Worm (Caenorhabditis elegans) whole organism, L3 larva: Measurements from ENCODE around the gene dop-5.

Source experiments
- R02D3.7 ChIP-seq: fragments of 150-350 bp; optimal IDR thresholded peaks from 2 replicates; lab custom pipeline; 2014; ENCODE audit warnings: missing biosample characterization, missing genetic modification characterization
- aly-2 ChIP-seq: fragments of 150-350 bp; optimal IDR thresholded peaks from 2 replicates; lab custom pipeline; 2014; ENCODE audit warnings: missing biosample characterization, missing genetic modification characterization
- ceh-28 ChIP-seq: fragments of 150-350 bp; optimal IDR thresholded peaks from 2 replicates; lab custom pipeline; 2014; ENCODE audit warnings: missing biosample characterization, missing genetic modification reagents, missing genetic modification characterization
- daf-12 ChIP-seq: fragments of 150-350 bp; optimal IDR thresholded peaks from 2 replicates; lab custom pipeline; 2014; ENCODE audit warnings: missing biosample characterization, missing genetic modification reagents, missing genetic modification characterization
- elt-1 ChIP-seq: fragments of 150-350 bp; optimal IDR thresholded peaks from 2 replicates; lab custom pipeline; 2014; ENCODE audit warnings: missing biosample characterization, missing genetic modification characterization
- elt-2 ChIP-seq: sonication (generic microtip); optimal IDR thresholded peaks from 2 replicates; lab custom pipeline; 2016; ENCODE audit warnings: missing genetic modification reagents, mild to moderate bottlenecking, missing genetic modification characterization, missing compliant biosample characterization
- elt-3 ChIP-seq, 3 experiments: fragments of 150-350 bp in 1 of 3; sonication (generic microtip) in 2 of 3; optimal IDR thresholded peaks; 2 replicates in 2 of 3; 4 replicates in 1 of 3; lab custom pipeline; 2014 to 2017; ENCODE audit warnings: missing biosample characterization in 3 of 3, missing genetic modification characterization in 3 of 3
- fkh-2 ChIP-seq: fragments of 150-350 bp; optimal IDR thresholded peaks from 2 replicates; lab custom pipeline; 2014; ENCODE audit warnings: missing biosample characterization, missing genetic modification reagents, missing genetic modification characterization
- hmg-11 ChIP-seq: sonication (generic microtip); optimal IDR thresholded peaks from 2 replicates; lab custom pipeline; 2016; ENCODE audit warnings: missing genetic modification characterization, missing compliant biosample characterization
- lin-15B ChIP-seq: fragments of 150-350 bp; optimal IDR thresholded peaks from 2 replicates; lab custom pipeline; 2014; ENCODE audit warnings: missing biosample characterization, missing genetic modification characterization
- lsy-12 ChIP-seq: sonication (generic microtip); optimal IDR thresholded peaks from 2 replicates; lab custom pipeline; 2016; ENCODE audit warnings: mild to moderate bottlenecking, missing genetic modification characterization, missing compliant biosample characterization
- mdl-1 ChIP-seq: fragments of 150-350 bp; optimal IDR thresholded peaks from 2 replicates; lab custom pipeline; 2014; ENCODE audit warnings: missing biosample characterization, missing genetic modification characterization
- nhr-28 ChIP-seq: fragments of 150-350 bp; optimal IDR thresholded peaks from 2 replicates; lab custom pipeline; 2014; ENCODE audit warnings: missing biosample characterization, missing genetic modification characterization
- skn-1 ChIP-seq: fragments of 150-350 bp; optimal IDR thresholded peaks from 2 replicates; lab custom pipeline; 2014; ENCODE audit warnings: missing biosample characterization, missing genetic modification characterization
- snpc-4 ChIP-seq: fragments of 150-350 bp; optimal IDR thresholded peaks from 2 replicates; lab custom pipeline; 2014; ENCODE audit warnings: missing biosample characterization, missing genetic modification characterization
- tbx-2 ChIP-seq: sonication (generic microtip); optimal IDR thresholded peaks from 2 replicates; lab custom pipeline; 2016; ENCODE audit warnings: mild to moderate bottlenecking, missing genetic modification characterization, missing compliant biosample characterization
- unc-62 ChIP-seq: fragments of 150-350 bp; sonication (generic microtip); optimal IDR thresholded peaks from 4 replicates; lab custom pipeline; 2014; ENCODE audit warnings: missing biosample characterization, missing genetic modification reagents, missing genetic modification characterization
- zag-1 ChIP-seq: fragments of 150-350 bp; optimal IDR thresholded peaks from 2 replicates; lab custom pipeline; 2014; ENCODE audit warnings: missing biosample characterization, missing genetic modification characterization
- ztf-11 ChIP-seq: fragments of 150-350 bp; optimal IDR thresholded peaks from 2 replicates; lab custom pipeline; 2014; ENCODE audit warnings: missing biosample characterization, missing genetic modification characterization
- ztf-4 ChIP-seq: fragments of 150-350 bp; optimal IDR thresholded peaks from 2 replicates; lab custom pipeline; 2014; ENCODE audit warnings: missing biosample characterization, missing genetic modification characterization

dop-5 gene

DNA sequence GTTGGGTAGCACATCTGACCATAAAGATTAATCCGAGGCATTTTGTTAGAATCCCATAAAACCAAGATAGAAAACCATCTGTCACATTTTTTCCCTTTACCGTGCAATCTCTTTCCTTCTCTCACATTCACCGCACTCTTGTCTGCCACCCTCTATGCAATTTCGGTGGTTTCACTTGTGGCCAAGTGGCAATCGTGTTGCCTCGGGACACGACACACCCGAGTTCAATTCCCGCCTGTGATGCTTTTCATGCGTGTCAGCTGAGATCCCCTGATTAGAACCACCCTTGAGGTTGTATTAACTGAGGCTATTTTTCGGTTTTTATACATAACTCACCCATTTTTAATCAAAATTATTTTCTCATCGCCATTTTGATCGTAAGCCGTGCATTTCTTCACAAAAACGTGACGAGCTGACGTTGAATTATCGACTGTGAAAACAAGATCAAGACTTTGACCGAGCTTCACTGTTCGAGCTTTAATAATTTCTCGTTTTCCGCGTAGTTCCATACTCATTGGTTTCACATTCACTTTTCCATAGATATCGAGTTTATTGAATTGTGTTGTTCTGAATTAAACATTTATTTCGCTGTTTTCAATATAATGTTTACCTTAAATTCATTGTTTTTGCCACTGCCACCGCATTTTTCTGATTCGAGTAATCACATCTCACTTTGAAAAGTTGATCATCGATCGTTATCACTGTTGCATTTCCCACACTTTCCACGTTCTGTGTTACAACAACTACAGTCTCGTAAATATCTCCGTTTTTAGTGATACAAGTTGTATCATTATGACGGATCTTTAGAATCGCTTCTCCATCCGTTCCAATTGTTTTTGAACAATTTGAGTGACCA is 51.8 kb downstream of the dop-5 start (continued):
- TF ChIP-seq tbx-2 (tag; lab: Kevin White, UChicago): peak; percentile 74
- peak; percentile 41 for TF ChIP-seq elt-1
- no peak for TF ChIP-seq aly-2 (tag; lab: Kevin White, UChicago)
- TF ChIP-seq fkh-2: no peak
- peak; percentile 77 for TF ChIP-seq elt-2 (tag; lab: Kevin White, UChicago)
- TF ChIP-seq ztf-11 (tag; lab: Kevin White, UChicago): peak; percentile 52
- TF ChIP-seq zag-1 (tag; lab: Kevin White, UChicago): no peak
- peak; percentile 36 for TF ChIP-seq R02D3.7 (tag; lab: Kevin White, UChicago)
- TF ChIP-seq lsy-12 (tag; lab: Kevin White, UChicago): peak; percentile 80
- TF ChIP-seq snpc-4 (tag; lab: Kevin White, UChicago): peak; percentile 40
- TF ChIP-seq hmg-11 (tag; lab: Kevin White, UChicago): peak; percentile 84
- TF ChIP-seq skn-1 (tag; lab: Kevin White, UChicago): peak; percentile 60
- TF ChIP-seq ceh-28 (tag; lab: Kevin White, UChicago): no peak
- TF ChIP-seq ztf-4 (tag; lab: Kevin White, UChicago): peak; percentile 18
- TF ChIP-seq elt-3 (tag; optimal IDR thresholded peaks at IDR 0.05; lab: Kevin White, UChicago): peak in 1 of 3 experiments; percentile 64
- TF ChIP-seq unc-62 (GFP tag; lab: Kevin White, UChicago): peak; percentile 75
- TF ChIP-seq nhr-28 (tag; lab: Kevin White, UChicago): no peak
- peak; percentile 24 for TF ChIP-seq lin-15B (tag; lab: Kevin White, UChicago)
- TF ChIP-seq daf-12 (tag; lab: Kevin White, UChicago): no peak

DNA sequence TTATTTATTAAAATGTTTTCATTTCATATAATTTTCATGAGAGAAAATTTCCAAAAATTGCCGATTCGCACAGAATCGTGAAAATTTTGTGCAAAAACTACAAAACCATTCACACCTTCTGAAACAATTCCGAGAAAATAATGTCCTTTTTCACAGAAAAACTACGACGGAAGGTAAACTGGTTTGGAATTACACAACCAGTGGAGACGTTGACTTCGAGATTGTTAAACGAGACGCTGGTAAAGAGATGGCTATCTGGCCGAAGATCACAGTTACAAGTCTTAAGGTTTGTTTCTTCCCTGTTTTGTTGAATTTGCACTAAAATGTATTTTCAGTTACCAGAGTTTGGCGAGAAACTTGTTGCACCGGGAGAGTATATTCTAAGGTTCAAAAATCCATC is 53.1 kb downstream of the dop-5 start:
- no peak for TF ChIP-seq mdl-1
- no peak for TF ChIP-seq fkh-2
- TF ChIP-seq, all 47 proteins: peak for 0
